Fruit fly (Drosophila melanogaster): ENCODE data around the gene snsl.

Gene snsl

dm6 chr2L:4949453-4950045 is 43.0 kb upstream of the snsl start, which contains the start of gene jet (continued):
- TF ChIP-seq CG13123 (GFP tag; optimal IDR thresholded peaks at IDR 0.05) (no peak), MESR4 (GFP tag; optimal IDR thresholded peaks at IDR 0.05) (peak; percentile 65), lab (GFP tag; optimal IDR thresholded peaks at IDR 0.05) (no peak), HHEX (GFP tag; optimal IDR thresholded peaks at IDR 0.05) (no peak), grau (tag; optimal IDR thresholded peaks at IDR 0.05) (no peak), Aef1 (GFP tag; IDR thresholded peaks at IDR 0.05) (no peak), CG14860 (GFP tag; IDR thresholded peaks at IDR 0.05; ENCODE audit: partially characterized antibody) (peak; percentile 27; the same call in 1 of the 3 replicates), Opbp (GFP tag; IDR thresholded peaks at IDR 0.05; ENCODE audit: partially characterized antibody) (no peak; the same call in 2 of the 3 replicates), lmd (GFP tag; IDR thresholded peaks at IDR 0.05) (0 out of 2 replicates have a peak, but pooled peaks have one; percentile 5), lov (optimal IDR thresholded peaks at IDR 0.05) (no peak), lov (GFP tag; IDR thresholded peaks at IDR 0.05) (no peak), nmo (GFP tag; optimal IDR thresholded peaks at IDR 0.05) (peak; percentile 9), Hr3 (GFP tag; optimal IDR thresholded peaks at IDR 0.05) (no peak), ro (GFP tag; IDR thresholded peaks at IDR 0.05) (no peak), D19A (tag; optimal IDR thresholded peaks at IDR 0.05) (no peak), inv (GFP tag; IDR thresholded peaks at IDR 0.05; ENCODE audit: partially characterized antibody) (0 out of 2 replicates have a peak, but pooled peaks have one; percentile 8), CG14441 (GFP tag; IDR thresholded peaks at IDR 0.05) (no peak), CG3065 (GFP tag; optimal IDR thresholded peaks at IDR 0.05) (no peak), Jarid2 (GFP tag; optimal IDR thresholded peaks at IDR 0.05) (no peak), vnd (GFP tag; IDR thresholded peaks at IDR 0.05; ENCODE audit: partially characterized antibody) (peak; percentile 43; the same call in 1 of the 3 replicates), zf30C (GFP tag; optimal IDR thresholded peaks at IDR 0.05) (no peak), CG2129 (GFP tag; IDR thresholded peaks at IDR 0.05; ENCODE audit: partially characterized antibody) (no peak), Myb (GFP tag; optimal IDR thresholded peaks at IDR 0.05) (peak; percentile 8), CG6791 (GFP tag; IDR thresholded peaks at IDR 0.05; ENCODE audit: partially characterized antibody) (peak; percentile 57; the same call in 2 of the 3 replicates), CG9817 (tag; optimal IDR thresholded peaks at IDR 0.05) (no peak), unc-4 (GFP tag; IDR thresholded peaks at IDR 0.05; ENCODE audit: partially characterized antibody) (no peak), mirr (GFP tag; optimal IDR thresholded peaks at IDR 0.05) (no peak), tin (GFP tag; optimal IDR thresholded peaks at IDR 0.05) (no peak), D19B (GFP tag; optimal IDR thresholded peaks at IDR 0.05) (no peak), Stat92E (GFP tag; optimal IDR thresholded peaks at IDR 0.05) (no peak), CG2678 (tag; optimal IDR thresholded peaks at IDR 0.05) (no peak), prd (optimal IDR thresholded peaks at IDR 0.05) (no peak), prd (GFP tag; IDR thresholded peaks at IDR 0.05) (no peak), CG9215 (GFP tag; IDR thresholded peaks at IDR 0.05) (no peak), Asciz (GFP tag; optimal IDR thresholded peaks at IDR 0.05) (no peak), oc (tag; optimal IDR thresholded peaks at IDR 0.05) (no peak), YL-1 (GFP tag; optimal IDR thresholded peaks at IDR 0.05) (peak; percentile 2), Dll (GFP tag; IDR thresholded peaks at IDR 0.05; ENCODE audit: partially characterized antibody) (0 out of 4 replicates have a peak, but pooled peaks have one; percentile 22), ranshi (GFP tag; IDR thresholded peaks at IDR 0.05) (no peak), row (GFP tag; IDR thresholded peaks at IDR 0.05) (peak; percentile 19; the same call in 1 of the 3 replicates), Deaf1 (tag; optimal IDR thresholded peaks at IDR 0.05) (no peak), NC2β (GFP tag; optimal IDR thresholded peaks at IDR 0.05) (no peak), CG9437 (GFP tag; optimal IDR thresholded peaks at IDR 0.05) (peak; percentile 19), exex (tag; optimal IDR thresholded peaks at IDR 0.05) (peak; percentile 72), CG10543 (GFP tag; optimal IDR thresholded peaks at IDR 0.05) (no peak), CG42726 (GFP tag; IDR thresholded peaks at IDR 0.05; ENCODE audit: partially characterized antibody) (peak; percentile 63), repo (GFP tag; optimal IDR thresholded peaks at IDR 0.05) (no peak), croc (GFP tag; conservative IDR thresholded peaks at IDR 0.05) (no peak), CG10431 (GFP tag; optimal IDR thresholded peaks at IDR 0.05) (no peak)

Measured in whole organism, embryonic.